Worm (Caenorhabditis elegans) whole organism, mixed stage, embryonic: ENCODE data around the gene dsl-4.
A peak's percentile ranks its signal among the peaks of the same experiment; 100 is the strongest.

Source experiments
- ceh-83 ChIP-seq: fragments of 200-800 bp; sonication (Bioruptor generic); optimal IDR thresholded peaks from 2 replicates; lab custom pipeline; 2018; ENCODE audit warnings: mild to moderate bottlenecking, missing genetic modification characterization, missing compliant biosample characterization
- ces-1 ChIP-seq: fragments of 150-350 bp; optimal IDR thresholded peaks from 2 replicates; lab custom pipeline; 2014; ENCODE audit warnings: missing biosample characterization, missing genetic modification reagents, missing genetic modification characterization
- cnd-1 ChIP-seq: fragments of 200-800 bp; sonication (Bioruptor generic); optimal IDR thresholded peaks from 2 replicates; lab custom pipeline; 2018; ENCODE audit warnings: mild to moderate bottlenecking, missing genetic modification characterization, missing compliant biosample characterization
- drap-1 ChIP-seq: fragments of 200-800 bp; sonication (Bioruptor generic); optimal IDR thresholded peaks from 3 replicates; lab custom pipeline; 2018; ENCODE audit warnings: mild to moderate bottlenecking, missing genetic modification characterization, missing compliant biosample characterization
- nhr-2 ChIP-seq: fragments of 150-350 bp; optimal IDR thresholded peaks from 2 replicates; lab custom pipeline; 2014; ENCODE audit warnings: missing biosample characterization, missing genetic modification characterization
- sem-2 ChIP-seq: fragments of 200-800 bp; sonication (Bioruptor generic); optimal IDR thresholded peaks from 2 replicates; lab custom pipeline; 2018; ENCODE audit warnings: mild to moderate bottlenecking, missing genetic modification characterization, missing compliant biosample characterization
- zip-8 ChIP-seq: fragments of 150-350 bp; optimal IDR thresholded peaks from 2 replicates; lab custom pipeline; 2014; ENCODE audit warnings: missing biosample characterization, missing genetic modification characterization

The dsl-4 gene

DNA sequence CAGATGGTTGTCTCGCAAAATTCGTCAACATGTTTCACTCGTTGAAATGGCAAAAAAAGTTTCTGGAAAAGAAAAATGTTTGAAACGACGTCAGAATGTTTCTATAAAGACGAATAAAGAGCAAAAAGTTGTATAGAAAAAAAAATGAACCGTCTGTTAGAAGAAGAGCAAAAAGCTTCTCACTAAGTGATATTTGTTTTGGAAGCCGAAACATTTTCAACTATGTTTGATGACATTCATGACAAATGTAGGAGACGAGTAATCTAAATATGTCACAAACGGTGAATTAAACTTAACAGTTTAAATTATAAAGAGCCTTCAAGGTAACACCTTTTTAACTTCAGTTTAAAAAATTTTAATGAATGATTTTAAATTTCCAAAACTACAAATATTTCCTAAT lies 49.9 kb downstream of the dsl-4 start, which contains the start of gene nkat-1:
Gene nkat-1 (minus strand): TSS at position 101 of the 400 bp plus-strand sequence.
- TF ChIP-seq cnd-1 (tag; lab: Kevin White, UChicago) = no peak
- no peak for TF ChIP-seq zip-8 (tag; lab: Kevin White, UChicago)

DNA sequence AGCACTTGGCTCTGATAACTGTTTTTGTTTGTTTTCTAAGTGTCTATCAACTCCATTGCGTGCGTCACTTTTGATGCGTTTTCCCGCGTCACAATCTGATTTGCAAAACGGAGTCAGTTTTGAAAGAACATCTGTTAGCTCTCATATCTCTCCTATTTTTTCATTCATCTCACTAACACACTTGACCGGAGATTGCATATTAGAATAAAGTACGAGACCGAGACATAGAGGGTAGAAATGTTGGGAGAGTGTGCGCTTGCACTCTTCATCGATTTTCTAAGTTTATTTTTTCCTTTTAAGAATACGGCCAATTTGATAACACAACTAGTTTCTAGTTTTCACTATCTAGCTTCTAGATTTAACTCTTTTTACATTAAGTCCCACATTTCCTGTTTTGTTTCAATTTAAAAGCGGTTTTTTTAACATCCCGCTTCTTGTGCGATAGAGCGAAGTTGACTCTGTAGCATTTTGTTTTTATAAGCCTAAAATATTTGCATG lies 51.2 kb downstream of the dsl-4 start:
- peak; percentile 71 for TF ChIP-seq ces-1 (GFP tag; lab: Kevin White, UChicago)
- no peak for TF ChIP-seq ceh-83
- TF ChIP-seq drap-1 (GFP tag; lab: Kevin White, UChicago) = no peak
- TF ChIP-seq sem-2 = no peak
- TF ChIP-seq nhr-2 (tag; lab: Kevin White, UChicago) = peak; percentile 54
- TF ChIP-seq, all 35 proteins: peak for 2
